Fruit fly (Drosophila melanogaster) whole organism, embryonic: Measurements from ENCODE around the gene Atu.
A peak's percentile ranks its signal among the peaks of the same experiment; 100 is the strongest.

Experiments used
- ATbp ChIP-seq: fragments of 200-800 bp; sonication (Bioruptor generic); optimal IDR thresholded peaks from 2 replicates; lab custom pipeline; 2017; ENCODE audit warnings: missing biosample characterization, mild to moderate bottlenecking, missing genetic modification characterization, missing genetic modification reagents
- Abd-B ChIP-seq: fragments of 200-800 bp; sonication (Bioruptor generic); optimal IDR thresholded peaks from 2 replicates; lab custom pipeline; 2018; ENCODE audit warnings: missing biosample characterization, mild to moderate bottlenecking, missing genetic modification characterization, moderate library complexity
- Bdp1 ChIP-seq: fragments of 200-800 bp; sonication (Bioruptor generic); optimal IDR thresholded peaks from 3 replicates; lab custom pipeline; 2016; ENCODE audit warnings: missing biosample characterization, missing genetic modification characterization
- CG10209 ChIP-seq: fragments of 200-800 bp; sonication (Bioruptor generic); optimal IDR thresholded peaks from 3 replicates; lab custom pipeline; 2017; ENCODE audit warnings: missing biosample characterization, mild to moderate bottlenecking, missing genetic modification characterization, missing genetic modification reagents
- CG10366 ChIP-seq: fragments of 200-800 bp; sonication (Bioruptor generic); IDR thresholded peaks from 2 replicates; pipeline ENCODE4 v1.3.6; 2022; ENCODE audit warnings: missing biosample characterization, missing genetic modification characterization
- CG12219 ChIP-seq: fragments of 200-800 bp; sonication (Bioruptor generic); optimal IDR thresholded peaks from 3 replicates; lab custom pipeline; 2018; ENCODE audit warnings: missing biosample characterization, mild to moderate bottlenecking, missing genetic modification characterization
- CG13287 ChIP-seq: fragments of 200-800 bp; sonication (Bioruptor generic); IDR thresholded peaks from 2 replicates; pipeline ENCODE4 v1.3.6; 2022; ENCODE audit warnings: missing biosample characterization, missing genetic modification characterization; ENCODE audit not compliant: partially characterized antibody
- CG13296 ChIP-seq: fragments of 200-800 bp; sonication (Bioruptor generic); optimal IDR thresholded peaks from 3 replicates; lab custom pipeline; 2018; ENCODE audit warnings: missing biosample characterization, mild to moderate bottlenecking, missing genetic modification characterization
- CG14710 ChIP-seq: fragments of 200-800 bp; sonication (Bioruptor generic); optimal IDR thresholded peaks from 3 replicates; lab custom pipeline; 2019; ENCODE audit warnings: missing biosample characterization, mild to moderate bottlenecking, missing genetic modification characterization, moderate library complexity
- CG15696 ChIP-seq: fragments of 200-800 bp; sonication (Bioruptor generic); optimal IDR thresholded peaks from 2 replicates; lab custom pipeline; 2019; ENCODE audit warnings: missing biosample characterization, mild to moderate bottlenecking, missing genetic modification characterization, moderate library complexity
- CG16779 ChIP-seq: fragments of 200-800 bp; sonication (Bioruptor generic); IDR thresholded peaks from 2 replicates; pipeline ENCODE4 v1.3.6; 2022; ENCODE audit warnings: missing biosample characterization, missing genetic modification characterization
- CG17612 ChIP-seq: fragments of 200-800 bp; sonication (Bioruptor generic); IDR thresholded peaks from 2 replicates; pipeline ENCODE4 v1.3.6; 2022; ENCODE audit warnings: missing biosample characterization, missing genetic modification characterization
- CG17829 ChIP-seq: fragments of 200-800 bp; optimal IDR thresholded peaks from 2 replicates; lab custom pipeline; 2019; ENCODE audit warnings: missing biosample characterization, mild to moderate bottlenecking, missing genetic modification characterization, moderate library complexity
- CG17912 ChIP-seq: fragments of 200-800 bp; sonication (Bioruptor generic); optimal IDR thresholded peaks from 2 replicates; lab custom pipeline; 2018; ENCODE audit warnings: missing biosample characterization, mild to moderate bottlenecking, missing genetic modification characterization
- CG18011 ChIP-seq: fragments of 200-800 bp; sonication (Bioruptor generic); optimal IDR thresholded peaks from 2 replicates; lab custom pipeline; 2017; ENCODE audit warnings: missing biosample characterization, missing genetic modification characterization, mild to moderate bottlenecking, moderate library complexity, missing genotype
- CG2712 ChIP-seq: fragments of 200-800 bp; optimal IDR thresholded peaks from 3 replicates; lab custom pipeline; 2019; ENCODE audit warnings: missing biosample characterization, mild to moderate bottlenecking, missing genetic modification characterization, moderate library complexity
- CG2889 ChIP-seq: fragments of 200-800 bp; sonication (Bioruptor generic); IDR thresholded peaks from 3 replicates; pipeline ENCODE4 v1.3.6; 2022; ENCODE audit warnings: missing biosample characterization, missing genetic modification characterization
- CG3065 ChIP-seq: fragments of 200-800 bp; sonication (Bioruptor generic); optimal IDR thresholded peaks from 2 replicates; lab custom pipeline; 2016; ENCODE audit warnings: missing biosample characterization, missing genetic modification characterization
- CG4282 ChIP-seq: fragments of 200-800 bp; sonication (Bioruptor generic); optimal IDR thresholded peaks from 2 replicates; lab custom pipeline; 2016; ENCODE audit warnings: missing biosample characterization, missing genetic modification characterization
- CG4820 ChIP-seq: fragments of 200-800 bp; sonication (Bioruptor generic); optimal IDR thresholded peaks from 3 replicates; lab custom pipeline; 2016; ENCODE audit warnings: missing biosample characterization, missing genetic modification characterization
- CG6854 ChIP-seq: fragments of 200-800 bp; sonication (Bioruptor generic); optimal IDR thresholded peaks from 3 replicates; lab custom pipeline; 2017; ENCODE audit warnings: missing biosample characterization, mild to moderate bottlenecking, missing genetic modification characterization
- CG8089 ChIP-seq: fragments of 200-800 bp; sonication (Bioruptor generic); optimal IDR thresholded peaks from 3 replicates; lab custom pipeline; 2016; ENCODE audit warnings: missing biosample characterization, missing genetic modification characterization
- CG8944 ChIP-seq: fragments of 200-800 bp; sonication (Bioruptor generic); optimal IDR thresholded peaks from 3 replicates; lab custom pipeline; 2016; ENCODE audit warnings: missing biosample characterization, missing genetic modification characterization
- CG9437 ChIP-seq: fragments of 200-800 bp; sonication (Bioruptor generic); optimal IDR thresholded peaks from 2 replicates; lab custom pipeline; 2018; ENCODE audit warnings: missing biosample characterization, mild to moderate bottlenecking, missing genetic modification characterization
- Dbx ChIP-seq: fragments of 200-800 bp; sonication (Bioruptor generic); IDR thresholded peaks from 3 replicates; pipeline ENCODE4 v1.3.6; 2022; ENCODE audit warnings: missing biosample characterization, missing genetic modification characterization
- Opbp ChIP-seq: fragments of 200-800 bp; sonication (Bioruptor generic); IDR thresholded peaks from 3 replicates; pipeline ENCODE4 v1.3.6; 2022; ENCODE audit warnings: missing biosample characterization, missing genetic modification characterization; ENCODE audit not compliant: partially characterized antibody
- Ravus ChIP-seq: fragments of 200-800 bp; sonication (Bioruptor generic); IDR thresholded peaks from 2 replicates; pipeline ENCODE4 v1.3.6; 2022; ENCODE audit warnings: missing biosample characterization, missing genetic modification characterization
- ab ChIP-seq: fragments of 200-800 bp; sonication (Bioruptor generic); optimal IDR thresholded peaks from 2 replicates; lab custom pipeline; 2016; ENCODE audit warnings: missing biosample characterization, missing genetic modification characterization
- chm ChIP-seq: fragments of 200-800 bp; sonication (Bioruptor generic); IDR thresholded peaks from 2 replicates; pipeline ENCODE4 v1.3.6; 2022; ENCODE audit warnings: missing biosample characterization, missing genetic modification characterization
- corto ChIP-seq: fragments of 200-800 bp; sonication (Bioruptor generic); optimal IDR thresholded peaks from 2 replicates; lab custom pipeline; 2016; ENCODE audit warnings: missing biosample characterization, mild to moderate bottlenecking, missing genetic modification characterization, moderate library complexity
- dimm ChIP-seq: fragments of 200-800 bp; sonication (Bioruptor generic); IDR thresholded peaks from 2 replicates; pipeline ENCODE4 v1.3.6; 2022; ENCODE audit warnings: missing biosample characterization, missing genetic modification characterization
- dpn ChIP-seq, 2 experiments: fragments of 200-800 bp; sonication (Bioruptor generic); optimal IDR thresholded peaks; 3 replicates each; lab custom pipeline; 2016; ENCODE audit warnings: missing biosample characterization in 2 of 2, missing genetic modification characterization in 2 of 2
- eve ChIP-seq, 2 experiments: fragments of >200 bp; optimal IDR thresholded peaks; 2 replicates each; lab custom pipeline; 2017; ENCODE audit warnings: missing biosample characterization in 2 of 2, missing genetic modification characterization in 2 of 2
- ewg ChIP-seq: fragments of 200-800 bp; sonication (Bioruptor generic); optimal IDR thresholded peaks from 3 replicates; lab custom pipeline; 2017; ENCODE audit warnings: mild to moderate bottlenecking, missing biosample characterization, missing genetic modification reagents, missing genetic modification characterization
- fd3F ChIP-seq: fragments of 200-800 bp; sonication (Bioruptor generic); optimal IDR thresholded peaks from 2 replicates; lab custom pipeline; 2018; ENCODE audit warnings: missing biosample characterization, mild to moderate bottlenecking, missing genetic modification characterization, moderate library complexity
- gcm2 ChIP-seq: fragments of 200-800 bp; sonication (Bioruptor generic); optimal IDR thresholded peaks from 2 replicates; lab custom pipeline; 2016; ENCODE audit warnings: missing biosample characterization, missing genetic modification characterization
- gsb ChIP-seq: fragments of 200-800 bp; sonication (Bioruptor generic); IDR thresholded peaks from 2 replicates; pipeline ENCODE4 v1.3.6; 2022; ENCODE audit warnings: missing biosample characterization, missing genetic modification characterization
- gsb-n ChIP-seq: fragments of 200-800 bp; sonication (Bioruptor generic); optimal IDR thresholded peaks from 3 replicates; lab custom pipeline; 2018; ENCODE audit warnings: missing biosample characterization, mild to moderate bottlenecking, missing genetic modification characterization
- ham ChIP-seq: fragments of 200-800 bp; sonication (Bioruptor generic); IDR thresholded peaks from 2 replicates; pipeline ENCODE4 v1.3.6; 2022; ENCODE audit warnings: missing biosample characterization, missing genetic modification characterization
- hb ChIP-seq: fragments of 200-800 bp; sonication (Bioruptor generic); IDR thresholded peaks from 3 replicates; pipeline ENCODE4 v1.3.6; 2022; ENCODE audit warnings: missing biosample characterization, missing genetic modification characterization; ENCODE audit not compliant: partially characterized antibody
- hkb ChIP-seq, 2 experiments: fragments of 200-800 bp in 1 of 2; fragments of >200 bp in 1 of 2; sonication (Bioruptor generic) in 1 of 2; IDR thresholded peaks in 1 of 2; optimal IDR thresholded peaks in 1 of 2; 2 replicates each; pipeline versions ENCODE4 v1.3.6 to Lab custom; 2017 to 2022; ENCODE audit warnings: missing biosample characterization in 1 of 2, missing genetic modification characterization in 1 of 2
- lilli ChIP-seq: fragments of 200-800 bp; sonication (Bioruptor generic); optimal IDR thresholded peaks from 3 replicates; lab custom pipeline; 2016; ENCODE audit warnings: missing biosample characterization, missing genetic modification characterization
- odd ChIP-seq: fragments of 200-800 bp; sonication (Bioruptor generic); optimal IDR thresholded peaks from 2 replicates; lab custom pipeline; 2017; ENCODE audit warnings: missing biosample characterization, mild to moderate bottlenecking, missing genetic modification characterization
- salm ChIP-seq: fragments of 200-800 bp; sonication (Bioruptor generic); optimal IDR thresholded peaks from 2 replicates; lab custom pipeline; 2018; ENCODE audit warnings: missing biosample characterization, mild to moderate bottlenecking, missing genetic modification characterization
- schlank ChIP-seq: fragments of 200-800 bp; sonication (Bioruptor generic); optimal IDR thresholded peaks from 2 replicates; lab custom pipeline; 2018; ENCODE audit warnings: missing biosample characterization, mild to moderate bottlenecking, missing genetic modification characterization
- sima ChIP-seq: fragments of 200-800 bp; sonication (Bioruptor generic); optimal IDR thresholded peaks from 2 replicates; lab custom pipeline; 2016; ENCODE audit warnings: missing biosample characterization, missing genetic modification characterization
- tin ChIP-seq: fragments of 200-800 bp; sonication (Bioruptor generic); optimal IDR thresholded peaks from 3 replicates; lab custom pipeline; 2016; ENCODE audit warnings: missing biosample characterization, missing genetic modification characterization
- tx ChIP-seq: fragments of 200-800 bp; sonication (Bioruptor generic); optimal IDR thresholded peaks from 2 replicates; lab custom pipeline; 2016; ENCODE audit warnings: missing biosample characterization, missing genetic modification characterization
- zfh1 ChIP-seq: fragments of 200-800 bp; sonication (Bioruptor generic); IDR thresholded peaks from 3 replicates; pipeline ENCODE4 v1.3.6; 2022; ENCODE audit warnings: missing biosample characterization, missing genetic modification characterization

Gene Atu

DNA sequence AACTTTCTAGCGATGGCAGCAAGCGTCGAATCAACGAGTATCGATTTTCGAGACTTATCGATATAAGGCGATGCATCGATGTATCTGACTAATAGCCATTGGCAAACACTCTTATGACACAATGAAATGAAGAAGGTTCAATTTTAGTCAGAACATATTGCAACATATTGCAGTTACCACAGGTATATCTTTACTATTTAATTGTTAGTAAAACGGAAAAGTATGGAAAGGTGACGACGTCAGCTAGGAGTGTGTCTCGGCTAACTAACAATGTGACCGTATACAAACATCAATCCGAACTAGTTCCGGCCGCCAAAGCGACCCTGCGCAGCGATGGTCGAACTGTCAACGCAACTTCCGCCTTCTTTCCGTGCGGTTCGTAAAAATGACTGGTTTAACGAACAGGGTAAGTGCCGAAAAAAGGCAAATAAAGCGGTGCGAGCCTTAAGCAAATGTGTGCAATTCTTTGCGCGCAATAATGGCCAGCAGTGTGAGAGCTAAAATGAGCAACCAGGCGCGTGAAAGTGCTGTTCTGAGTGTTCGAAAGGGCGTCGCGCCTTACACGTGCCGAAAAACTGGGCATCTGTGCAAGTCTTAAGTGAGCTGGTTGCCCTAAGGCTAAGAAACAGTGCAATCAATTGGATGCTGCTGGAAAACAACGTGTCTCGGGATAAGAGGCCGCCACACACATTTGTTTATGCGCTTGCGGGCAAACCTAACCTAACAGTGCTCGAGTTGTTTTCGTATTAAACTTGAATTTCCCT, 11.1 kb downstream of the Atu start, which contains the start of the genes Dph4, Spec2 and RpL13A (continued):
- TF ChIP-seq CG3065 (GFP tag; lab: Kevin White, UChicago) (peak; percentile 72), zfh1 (no peak), CG14710 (tag; lab: Kevin White, UChicago) (peak; percentile 95), CG17612 (GFP tag; lab: Robert Waterston, UW) (no peak), CG17912 (peak; percentile 99), CG18011 (GFP tag; lab: Kevin White, UChicago) (peak; percentile 87), dpn (GFP tag; optimal IDR thresholded peaks at IDR 0.05; lab: Kevin White, UChicago) (peak; percentile 81 to 93), eve (GFP tag; optimal IDR thresholded peaks at IDR 0.05; lab: Kevin White, UChicago) (no peak), dimm (GFP tag; lab: Robert Waterston, UW) (no peak), CG8089 (GFP tag; lab: Kevin White, UChicago) (peak; percentile 93), CG10209 (GFP tag; lab: Kevin White, UChicago) (peak; percentile 94), CG2712 (tag; lab: Kevin White, UChicago) (peak; percentile 90), CG4820 (GFP tag; lab: Kevin White, UChicago) (peak; percentile 75), gsb-n (peak; percentile 85), hb (no peak), tin (peak; percentile 85), CG13287 (GFP tag; lab: Robert Waterston, UW) (no peak), lilli (GFP tag; lab: Kevin White, UChicago) (peak; percentile 87), fd3F (peak; percentile 77), Opbp (GFP tag; lab: Robert Waterston, UW) (no peak), CG9437 (GFP tag; lab: Kevin White, UChicago) (peak; percentile 82), Ravus (GFP tag; lab: Robert Waterston, UW) (no peak), odd (GFP tag; lab: Kevin White, UChicago) (peak; percentile 95), CG12219 (GFP tag; lab: Kevin White, UChicago) (peak; percentile 91), gcm2 (GFP tag; lab: Kevin White, UChicago) (peak; percentile 88), ewg (peak; percentile 93), salm (peak; percentile 82), sima (GFP tag; lab: Kevin White, UChicago) (peak; percentile 82), ab (peak; percentile 16), Bdp1 (GFP tag; lab: Kevin White, UChicago) (peak; percentile 88), CG10366 (GFP tag; lab: Robert Waterston, UW) (no peak), corto (no peak), ATbp (GFP tag; lab: Kevin White, UChicago) (peak; percentile 93), CG13296 (GFP tag; lab: Kevin White, UChicago) (peak; percentile 95), CG8944 (GFP tag; lab: Kevin White, UChicago) (peak; percentile 78), CG6854 (GFP tag; lab: Kevin White, UChicago) (peak; percentile 95), ham (no peak), CG17829 (tag; lab: Kevin White, UChicago) (peak; percentile 91), CG15696 (tag; lab: Kevin White, UChicago) (peak; percentile 50), CG16779 (GFP tag; lab: Robert Waterston, UW) (no peak), Abd-B (GFP tag; lab: Kevin White, UChicago) (no peak), schlank (tag; lab: Kevin White, UChicago) (peak; percentile 95), gsb (GFP tag; lab: Robert Waterston, UW) (no peak), hkb (optimal IDR thresholded peaks at IDR 0.05; lab: Kevin White, UChicago) (peak; percentile 87), hkb (GFP tag; IDR thresholded peaks at IDR 0.05; lab: Robert Waterston, UW) (no peak), tx (peak; percentile 52), CG2889 (GFP tag; lab: Robert Waterston, UW) (no peak), chm (GFP tag; lab: Robert Waterston, UW) (no peak), CG4282 (GFP tag; lab: Kevin White, UChicago) (peak; percentile 86), Dbx (GFP tag; lab: Robert Waterston, UW) (no peak)
